Worm (Caenorhabditis elegans): Measurements from ENCODE around the gene hlh-26.
"Not testable (repeated sequence)": the region's sequence is repeated elsewhere in the genome, so short reads cannot be mapped to it uniquely, and the experiment has no call there.

Gene hlh-26

ce11 chrII:5541685-5542084 lies 8.1 kb upstream of the hlh-26 start, which contains the start of gene C17C3.24:
Gene C17C3.24, minus strand, starts transcription at chrII:5541785.
- TF ChIP-seq lim-6 (tag; optimal IDR thresholded peaks at IDR 0.05) (no peak), che-1 (tag; optimal IDR thresholded peaks at IDR 0.05) (no peak), ceh-30 (tag; optimal IDR thresholded peaks at IDR 0.05) (no peak), ceh-19 (GFP tag; optimal IDR thresholded peaks at IDR 0.05) (no peak), T23F11.4 (GFP tag; optimal IDR thresholded peaks at IDR 0.05) (no peak), C38D4.7 (GFP tag; optimal IDR thresholded peaks at IDR 0.05) (no peak), pat-9 (tag; optimal IDR thresholded peaks at IDR 0.05) (no peak), elt-4 (tag; optimal IDR thresholded peaks at IDR 0.05) (no peak), fax-1 (tag; optimal IDR thresholded peaks at IDR 0.05) (no peak)

ce11 chrII:5540113-5540512 lies 6.6 kb upstream of the hlh-26 start, which contains the start of gene hlh-27:
Gene hlh-27, minus strand, starts transcription at chrII:5540213.
- TF ChIP-seq ceh-18, dve-1, elt-4 (tag; optimal IDR thresholded peaks at IDR 0.05): not testable (repeated sequence)

- no peak for TF ChIP-seq elt-2 (tag; optimal IDR thresholded peaks at IDR 0.05)
- TF ChIP-seq gmeb-2 (tag; optimal IDR thresholded peaks at IDR 0.05) = no peak
- no peak for TF ChIP-seq nhr-232 (tag; optimal IDR thresholded peaks at IDR 0.05)
- no peak for TF ChIP-seq dve-1 (tag; optimal IDR thresholded peaks at IDR 0.05)
- no peak for TF ChIP-seq ceh-30 (tag; optimal IDR thresholded peaks at IDR 0.05)
- no peak for TF ChIP-seq hlh-8 (tag; optimal IDR thresholded peaks at IDR 0.05)
- TF ChIP-seq ceh-45 (GFP tag; IDR thresholded peaks at IDR 0.05) = no peak
- TF ChIP-seq madf-2 (tag; optimal IDR thresholded peaks at IDR 0.05) = no peak
- TF ChIP-seq ref-2 (tag; optimal IDR thresholded peaks at IDR 0.05) = no peak
- no peak for TF ChIP-seq C08G9.2 (tag; optimal IDR thresholded peaks at IDR 0.05)
- no peak for TF ChIP-seq ceh-18 (tag; optimal IDR thresholded peaks at IDR 0.05)
- no peak for TF ChIP-seq ttx-3 (tag; optimal IDR thresholded peaks at IDR 0.05)
- no peak for TF ChIP-seq ceh-9 (tag; optimal IDR thresholded peaks at IDR 0.05)
- TF ChIP-seq Y22D7AL.16 (tag; optimal IDR thresholded peaks at IDR 0.05) = no peak
- TF ChIP-seq ceh-31 (tag; optimal IDR thresholded peaks at IDR 0.05) = no peak
- no peak for TF ChIP-seq dmd-4 (tag; optimal IDR thresholded peaks at IDR 0.05; ENCODE audit: borderline replicate concordance)
These were observed 4.0 kb upstream of the hlh-26 start, which contains the start of gene C17C3.11 for ce11 chrII:5537524-5537923. Gene C17C3.11, plus strand, starts transcription at chrII:5537824.

ce11 chrII:5537078-5537477 lies 3.5 kb upstream of the hlh-26 start:
- TF ChIP-seq ahr-1 (tag; optimal IDR thresholded peaks at IDR 0.05) (no peak), hlh-6 (tag; optimal IDR thresholded peaks at IDR 0.05) (no peak), ceh-22 (tag; optimal IDR thresholded peaks at IDR 0.05) (no peak), unc-55 (GFP tag; optimal IDR thresholded peaks at IDR 0.05) (no peak), Y22D7AL.16 (tag; optimal IDR thresholded peaks at IDR 0.05) (no peak), pqm-1 (tag; optimal IDR thresholded peaks at IDR 0.05) (no peak), mec-3 (tag; optimal IDR thresholded peaks at IDR 0.05; ENCODE audit: borderline replicate concordance) (no peak), sox-4 (tag; optimal IDR thresholded peaks at IDR 0.05) (no peak), ceh-34 (tag; optimal IDR thresholded peaks at IDR 0.05) (no peak), ceh-6 (GFP tag; optimal IDR thresholded peaks at IDR 0.05) (no peak), dmd-4 (tag; optimal IDR thresholded peaks at IDR 0.05; ENCODE audit: borderline replicate concordance) (no peak), nhr-232 (tag; optimal IDR thresholded peaks at IDR 0.05) (no peak), ttx-3 (tag; optimal IDR thresholded peaks at IDR 0.05) (no peak), K09A11.1 (tag; optimal IDR thresholded peaks at IDR 0.05; ENCODE audit: insufficient read depth) (no peak)

ce11 chrII:5534939-5535338 lies 1.4 kb upstream of the hlh-26 start, which contains the start of gene hlh-25:
Gene hlh-25, plus strand, starts transcription at chrII:5535239.
- not testable (repeated sequence) for TF ChIP-seq ceh-45 (GFP tag; IDR thresholded peaks at IDR 0.05); tbx-7 (tag; optimal IDR thresholded peaks at IDR 0.05); ceh-18 (tag; optimal IDR thresholded peaks at IDR 0.05)

Data from whole organism, late embryonic.